Worm (Caenorhabditis elegans) whole organism, L2 larva: ENCODE data around the gene C48D1.5.
A peak's percentile ranks its signal among the peaks of the same experiment; 100 is the strongest.

ENCODE experiments used
- C34F6.9 ChIP-seq: fragments of 150-350 bp; optimal IDR thresholded peaks from 2 replicates; lab custom pipeline; 2014; ENCODE audit warnings: missing biosample characterization, missing genetic modification characterization
- F13H6.1 ChIP-seq: sonication (generic microtip); optimal IDR thresholded peaks from 2 replicates; lab custom pipeline; 2016; ENCODE audit warnings: missing genetic modification characterization, missing compliant biosample characterization
- Y55F3AM.14 ChIP-seq: fragments of 200-800 bp; sonication (Bioruptor generic); optimal IDR thresholded peaks from 2 replicates; lab custom pipeline; 2018; ENCODE audit warnings: mild to moderate bottlenecking, missing genetic modification characterization, missing compliant biosample characterization
- ZK546.5 ChIP-seq: sonication (generic microtip); optimal IDR thresholded peaks from 2 replicates; lab custom pipeline; 2017; ENCODE audit warnings: missing biosample characterization, missing genetic modification characterization
- alr-1 ChIP-seq: fragments of 150-350 bp; optimal IDR thresholded peaks from 2 replicates; lab custom pipeline; 2014; ENCODE audit warnings: missing biosample characterization, missing genetic modification characterization
- aly-2 ChIP-seq: fragments of 150-350 bp; optimal IDR thresholded peaks from 2 replicates; lab custom pipeline; 2014; ENCODE audit warnings: missing biosample characterization, missing genetic modification characterization
- ama-1 ChIP-seq: fragments of 150-350 bp; optimal IDR thresholded peaks from 2 replicates; lab custom pipeline; 2018; ENCODE audit warnings: inconsistent platforms
- blmp-1 ChIP-seq: sonication (generic microtip); optimal IDR thresholded peaks from 2 replicates; lab custom pipeline; 2017; ENCODE audit warnings: missing genetic modification characterization, mild to moderate bottlenecking, missing compliant biosample characterization, antibody characterized with exemption, moderate library complexity; ENCODE audit not compliant: insufficient read depth
- ceh-16 ChIP-seq: fragments of 150-350 bp; optimal IDR thresholded peaks from 2 replicates; lab custom pipeline; 2014; ENCODE audit warnings: missing biosample characterization, missing genetic modification characterization
- ceh-82 ChIP-seq: fragments of 150-350 bp; optimal IDR thresholded peaks from 2 replicates; lab custom pipeline; 2014; ENCODE audit warnings: missing biosample characterization, missing genetic modification characterization
- crh-2 ChIP-seq: sonication (generic microtip); optimal IDR thresholded peaks from 2 replicates; lab custom pipeline; 2017; ENCODE audit warnings: missing biosample characterization, missing genetic modification characterization
- dmd-4 ChIP-seq: sonication (generic microtip); optimal IDR thresholded peaks from 2 replicates; lab custom pipeline; 2017; ENCODE audit warnings: missing biosample characterization, missing genetic modification characterization
- egl-27 ChIP-seq: sonication (generic microtip); optimal IDR thresholded peaks from 3 replicates; lab custom pipeline; 2017; ENCODE audit warnings: missing biosample characterization, missing genetic modification reagents, missing genetic modification characterization
- elt-1 ChIP-seq: fragments of 150-350 bp; optimal IDR thresholded peaks from 2 replicates; lab custom pipeline; 2014; ENCODE audit warnings: missing biosample characterization, missing genetic modification characterization
- elt-3 ChIP-seq: sonication (generic microtip); optimal IDR thresholded peaks from 2 replicates; lab custom pipeline; 2017; ENCODE audit warnings: missing biosample characterization, missing genetic modification characterization
- fos-1 ChIP-seq: fragments of 150-350 bp; optimal IDR thresholded peaks from 2 replicates; lab custom pipeline; 2014; ENCODE audit warnings: missing biosample characterization, missing genetic modification characterization
- gmeb-1 ChIP-seq: fragments of 150-350 bp; optimal IDR thresholded peaks from 2 replicates; lab custom pipeline; 2014; ENCODE audit warnings: missing biosample characterization, missing genetic modification characterization
- lin-11 ChIP-seq: fragments of 150-350 bp; sonication (generic microtip); optimal IDR thresholded peaks from 2 replicates; lab custom pipeline; 2014; ENCODE audit warnings: missing biosample characterization, missing genetic modification characterization, inconsistent platforms, mixed read lengths
- lin-13 ChIP-seq: fragments of 150-350 bp; optimal IDR thresholded peaks from 2 replicates; lab custom pipeline; 2014; ENCODE audit warnings: missing biosample characterization, missing genetic modification reagents, missing genetic modification characterization
- lin-39 ChIP-seq: fragments of 150-350 bp; optimal IDR thresholded peaks from 2 replicates; lab custom pipeline; 2014; ENCODE audit warnings: missing biosample characterization, missing genetic modification reagents, missing genetic modification characterization
- lsy-2 ChIP-seq, 2 experiments: fragments of 150-350 bp in 1 of 2; sonication (generic microtip) in 1 of 2; optimal IDR thresholded peaks; 2 replicates each; lab custom pipeline; 2014 to 2017; ENCODE audit warnings: missing biosample characterization in 2 of 2, missing genetic modification characterization in 2 of 2
- mab-5 ChIP-seq: fragments of 150-350 bp; optimal IDR thresholded peaks from 2 replicates; lab custom pipeline; 2014; ENCODE audit warnings: missing biosample characterization, missing genetic modification characterization
- mbf-1 ChIP-seq: sonication (generic microtip); optimal IDR thresholded peaks from 2 replicates; lab custom pipeline; 2017; ENCODE audit warnings: missing biosample characterization, missing genetic modification characterization
- nhr-10 ChIP-seq: sonication (generic microtip); optimal IDR thresholded peaks from 2 replicates; lab custom pipeline; 2017; ENCODE audit warnings: missing biosample characterization, missing genetic modification characterization
- nhr-11 ChIP-seq: fragments of 150-350 bp; optimal IDR thresholded peaks from 2 replicates; lab custom pipeline; 2014; ENCODE audit warnings: missing biosample characterization, missing genetic modification characterization
- nhr-12 ChIP-seq: fragments of 150-350 bp; optimal IDR thresholded peaks from 2 replicates; lab custom pipeline; 2014; ENCODE audit warnings: missing biosample characterization, missing genetic modification characterization
- nhr-129 ChIP-seq: fragments of 150-350 bp; optimal IDR thresholded peaks from 2 replicates; lab custom pipeline; 2014; ENCODE audit warnings: missing biosample characterization, missing genetic modification characterization
- nhr-21 ChIP-seq: fragments of 150-350 bp; optimal IDR thresholded peaks from 2 replicates; lab custom pipeline; 2014; ENCODE audit warnings: missing biosample characterization, missing genetic modification characterization
- nhr-23 ChIP-seq: fragments of 150-350 bp; optimal IDR thresholded peaks from 2 replicates; lab custom pipeline; 2014; ENCODE audit warnings: missing biosample characterization, missing genetic modification reagents, missing genetic modification characterization
- nhr-237 ChIP-seq: fragments of 150-350 bp; optimal IDR thresholded peaks from 2 replicates; lab custom pipeline; 2014; ENCODE audit warnings: missing biosample characterization, missing genetic modification characterization
- nhr-25 ChIP-seq: fragments of 150-350 bp; sonication (generic microtip); optimal IDR thresholded peaks from 3 replicates; lab custom pipeline; 2014; ENCODE audit warnings: missing biosample characterization, missing genetic modification characterization
- nhr-6 ChIP-seq: fragments of 150-350 bp; optimal IDR thresholded peaks from 2 replicates; lab custom pipeline; 2014; ENCODE audit warnings: missing biosample characterization, missing genetic modification characterization
- nhr-77 ChIP-seq: fragments of 150-350 bp; optimal IDR thresholded peaks from 2 replicates; lab custom pipeline; 2014; ENCODE audit warnings: missing biosample characterization, missing genetic modification characterization
- peb-1 ChIP-seq: fragments of 150-350 bp; optimal IDR thresholded peaks from 2 replicates; lab custom pipeline; 2014; ENCODE audit warnings: missing biosample characterization, missing genetic modification characterization
- sem-4 ChIP-seq: fragments of 150-350 bp; optimal IDR thresholded peaks from 2 replicates; lab custom pipeline; 2014; ENCODE audit warnings: missing biosample characterization, missing genetic modification reagents, missing genetic modification characterization
- skn-1 ChIP-seq: sonication (generic microtip); optimal IDR thresholded peaks from 2 replicates; lab custom pipeline; 2017; ENCODE audit warnings: missing biosample characterization, missing genetic modification characterization
- sma-3 ChIP-seq: sonication (generic microtip); optimal IDR thresholded peaks from 2 replicates; lab custom pipeline; 2016; ENCODE audit warnings: missing genetic modification reagents, missing genetic modification characterization, missing compliant biosample characterization
- unc-39 ChIP-seq: fragments of 150-350 bp; optimal IDR thresholded peaks from 2 replicates; lab custom pipeline; 2014; ENCODE audit warnings: missing biosample characterization, missing genetic modification characterization
- unc-55 ChIP-seq: fragments of 150-350 bp; sonication (generic microtip); optimal IDR thresholded peaks from 3 replicates; lab custom pipeline; 2014; ENCODE audit warnings: missing biosample characterization, missing genetic modification reagents, missing genetic modification characterization
- unc-62 ChIP-seq: fragments of 150-350 bp; optimal IDR thresholded peaks from 2 replicates; lab custom pipeline; 2014; ENCODE audit warnings: missing biosample characterization, missing genetic modification reagents, missing genetic modification characterization
- ztf-1 ChIP-seq: fragments of 200-800 bp; sonication (Bioruptor generic); conservative IDR thresholded peaks from 2 replicates; pipeline ENCODE4 v1.3.6; 2022; ENCODE audit warnings: missing genetic modification characterization, missing compliant biosample characterization
- ztf-11 ChIP-seq: sonication (generic microtip); optimal IDR thresholded peaks from 2 replicates; lab custom pipeline; 2017; ENCODE audit warnings: missing biosample characterization, missing genetic modification characterization
- ztf-4 ChIP-seq: fragments of 150-350 bp; optimal IDR thresholded peaks from 2 replicates; lab custom pipeline; 2014; ENCODE audit warnings: missing biosample characterization, missing genetic modification characterization

The C48D1.5 gene

ce11 chrIV:13205891-13206290, 15.9 kb upstream of the C48D1.5 start:
- TF ChIP-seq nhr-129 (peak; percentile 84), C34F6.9 (tag; lab: Kevin White, UChicago) (peak; percentile 38), nhr-237 (tag; lab: Kevin White, UChicago) (no peak), ztf-1 (GFP tag; lab: Robert Waterston, UW) (no peak), gmeb-1 (tag; lab: Kevin White, UChicago) (peak; percentile 65), nhr-21 (no peak), unc-55 (GFP tag; lab: Kevin White, UChicago) (peak; percentile 50), ama-1 (lab: Kevin White, UChicago) (no peak), lsy-2 (tag; optimal IDR thresholded peaks at IDR 0.05; lab: Kevin White, UChicago) (peak in 1 of 2 experiments; percentile 45), crh-2 (tag; lab: Kevin White, UChicago) (no peak), fos-1 (peak; percentile 7), alr-1 (tag; lab: Kevin White, UChicago) (no peak)

- TF ChIP-seq elt-3 (no peak), sma-3 (GFP tag; lab: Kevin White, UChicago) (no peak), lin-11 (tag; lab: Kevin White, UChicago) (no peak), C34F6.9 (tag; lab: Kevin White, UChicago) (no peak), egl-27 (tag; lab: Kevin White, UChicago) (no peak), ama-1 (lab: Kevin White, UChicago) (no peak), nhr-6 (tag; lab: Kevin White, UChicago) (no peak), ceh-16 (no peak), nhr-12 (tag; lab: Kevin White, UChicago) (no peak), ZK546.5 (tag; lab: Kevin White, UChicago) (no peak), nhr-129 (no peak), elt-1 (tag; lab: Kevin White, UChicago) (no peak), peb-1 (tag; lab: Kevin White, UChicago) (no peak), nhr-237 (tag; lab: Kevin White, UChicago) (no peak)
These were observed 12.2 kb upstream of the C48D1.5 start, which contains the start of gene C48D1.9 for ce11 chrIV:13209566-13209965. Gene C48D1.9, minus strand, starts transcription at chrIV:13209666.

DNA sequence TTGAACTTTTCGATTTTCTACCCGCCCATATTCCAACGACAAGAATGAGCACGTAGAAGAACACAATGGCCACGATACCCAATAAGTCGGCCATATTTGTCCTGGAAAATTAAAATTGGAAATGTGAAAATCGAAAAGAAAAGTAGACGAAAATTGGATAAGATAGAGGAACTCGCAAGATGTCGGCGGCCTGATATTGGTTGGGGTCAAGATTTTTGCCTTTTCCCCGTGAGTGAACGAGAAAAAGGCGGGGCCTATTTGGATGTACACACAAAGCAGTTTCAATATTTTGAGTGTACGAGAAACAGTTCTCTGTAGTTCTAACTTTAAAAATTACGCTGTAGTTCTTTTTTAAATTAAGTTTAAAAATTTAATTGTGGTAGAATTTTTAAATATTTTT, 7.3 kb upstream of the C48D1.5 start, which contains the start of gene cho-1:
TSS of gene cho-1 (minus strand) at position 101 of the 400 bp plus-strand sequence.
- TF ChIP-seq crh-2 (tag; lab: Kevin White, UChicago): no peak
- TF ChIP-seq unc-39 (tag; lab: Kevin White, UChicago): no peak
- no peak for TF ChIP-seq nhr-77 (tag; lab: Kevin White, UChicago)
- no peak for TF ChIP-seq nhr-12 (tag; lab: Kevin White, UChicago)
- no peak for TF ChIP-seq mab-5 (tag; lab: Kevin White, UChicago)
- TF ChIP-seq dmd-4 (tag; lab: Kevin White, UChicago): no peak
- no peak for TF ChIP-seq alr-1 (tag; lab: Kevin White, UChicago)
- no peak for TF ChIP-seq unc-55 (GFP tag; lab: Kevin White, UChicago)
- no peak for TF ChIP-seq ama-1 (lab: Kevin White, UChicago)
- TF ChIP-seq egl-27 (tag; lab: Kevin White, UChicago): no peak
- no peak for TF ChIP-seq ztf-4
- TF ChIP-seq blmp-1 (tag; lab: Kevin White, UChicago): no peak
- no peak for TF ChIP-seq sem-4
- no peak for TF ChIP-seq peb-1 (tag; lab: Kevin White, UChicago)
- TF ChIP-seq nhr-129: no peak
- no peak for TF ChIP-seq nhr-25 (tag; lab: Kevin White, UChicago)
- TF ChIP-seq mbf-1 (tag; lab: Kevin White, UChicago): no peak
- no peak for TF ChIP-seq nhr-10 (tag; lab: Kevin White, UChicago)
- no peak for TF ChIP-seq sma-3 (GFP tag; lab: Kevin White, UChicago)
- TF ChIP-seq ZK546.5 (tag; lab: Kevin White, UChicago): no peak

DNA sequence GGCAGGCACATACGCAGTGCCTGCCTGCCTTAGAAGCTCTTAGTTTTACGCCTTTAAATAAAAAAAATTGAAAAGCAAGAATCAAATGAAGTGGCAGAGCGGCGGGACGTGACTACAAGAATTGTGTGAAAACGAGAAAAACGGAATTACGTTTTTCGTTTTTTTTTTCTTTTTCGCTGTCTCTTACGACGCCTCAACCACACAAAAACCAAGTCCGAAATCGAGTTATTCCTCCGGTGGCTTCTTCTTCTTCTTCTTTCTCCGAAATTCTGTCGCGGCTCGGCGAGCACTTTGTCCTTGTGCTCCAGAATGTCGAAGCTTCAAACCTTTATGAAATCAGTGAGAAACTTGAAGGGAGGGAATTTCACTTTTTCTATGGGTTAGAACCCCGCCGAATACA, 1.2 kb upstream of the C48D1.5 start:
- TF ChIP-seq lin-13: no peak
- no peak for TF ChIP-seq nhr-237 (tag; lab: Kevin White, UChicago)
- no peak for TF ChIP-seq peb-1 (tag; lab: Kevin White, UChicago)
- TF ChIP-seq ceh-82 (tag; lab: Kevin White, UChicago): no peak
- no peak for TF ChIP-seq lsy-2 (tag; optimal IDR thresholded peaks at IDR 0.05; lab: Kevin White, UChicago)

ce11 chrIV:13231393-13231792, 9.6 kb downstream of the C48D1.5 start:
- TF ChIP-seq nhr-77 (tag; lab: Kevin White, UChicago): no peak
- TF ChIP-seq aly-2 (tag; lab: Kevin White, UChicago): no peak
- TF ChIP-seq sem-4: no peak
- no peak for TF ChIP-seq ceh-16
- TF ChIP-seq nhr-12 (tag; lab: Kevin White, UChicago): no peak
- TF ChIP-seq lin-39 (tag; lab: Kevin White, UChicago): no peak
- no peak for TF ChIP-seq nhr-21
- no peak for TF ChIP-seq alr-1 (tag; lab: Kevin White, UChicago)
- TF ChIP-seq lin-13: peak; percentile 60
- TF ChIP-seq crh-2 (tag; lab: Kevin White, UChicago): peak; percentile 73
- TF ChIP-seq nhr-11: no peak
- TF ChIP-seq F13H6.1 (tag; lab: Kevin White, UChicago): no peak
- no peak for TF ChIP-seq nhr-23 (tag; lab: Kevin White, UChicago)
- no peak for TF ChIP-seq ama-1 (lab: Kevin White, UChicago)
- TF ChIP-seq ztf-4: no peak
- no peak for TF ChIP-seq ztf-11 (tag; lab: Kevin White, UChicago)
- TF ChIP-seq ztf-1 (GFP tag; lab: Robert Waterston, UW): no peak
- peak; percentile 88 to 98 for TF ChIP-seq lsy-2 (tag; optimal IDR thresholded peaks at IDR 0.05; lab: Kevin White, UChicago)
- TF ChIP-seq unc-62: no peak
- TF ChIP-seq egl-27 (tag; lab: Kevin White, UChicago): no peak
- TF ChIP-seq Y55F3AM.14 (GFP tag; lab: Kevin White, UChicago): no peak
- TF ChIP-seq skn-1 (tag; lab: Kevin White, UChicago): no peak
- TF ChIP-seq dmd-4 (tag; lab: Kevin White, UChicago): no peak
- TF ChIP-seq nhr-10 (tag; lab: Kevin White, UChicago): no peak
